Fruit fly (Drosophila melanogaster): Measurements from ENCODE around the gene CG10874.

CG10874 gene

dm6 chr2L:2227316-2227715, 35.1 kb upstream of the CG10874 start:
- TF ChIP-seq CG13204 (GFP tag; optimal IDR thresholded peaks at IDR 0.05) (no peak), Pif1B (GFP tag; optimal IDR thresholded peaks at IDR 0.05) (peak; percentile 76), EcR (GFP tag; optimal IDR thresholded peaks at IDR 0.05) (no peak), rn (GFP tag; IDR thresholded peaks at IDR 0.05) (no peak), fd96Ca (GFP tag; IDR thresholded peaks at IDR 0.05) (peak; percentile 86), CG10348 (GFP tag; IDR thresholded peaks at IDR 0.05) (peak; percentile 54; the same call in 1 of the 2 replicates), CG14655 (GFP tag; optimal IDR thresholded peaks at IDR 0.05) (peak; percentile 76), CG8301 (tag; optimal IDR thresholded peaks at IDR 0.05) (peak; percentile 69), CG8159 (tag; optimal IDR thresholded peaks at IDR 0.05) (peak; percentile 62), CG34367 (tag; optimal IDR thresholded peaks at IDR 0.05) (peak; percentile 60), Snoo (tag; optimal IDR thresholded peaks at IDR 0.05) (peak; percentile 74), CG17806 (tag; optimal IDR thresholded peaks at IDR 0.05) (peak; percentile 72), CG15710 (tag; optimal IDR thresholded peaks at IDR 0.05) (peak; percentile 68), Ets98B (GFP tag; IDR thresholded peaks at IDR 0.05) (peak; percentile 83), Pif1A (GFP tag; optimal IDR thresholded peaks at IDR 0.05) (peak; percentile 85), CG4496 (GFP tag; IDR thresholded peaks at IDR 0.05) (peak; percentile 87), CG12605 (GFP tag; IDR thresholded peaks at IDR 0.05) (peak; percentile 84), D1 (tag; optimal IDR thresholded peaks at IDR 0.05) (no peak), gl (tag; optimal IDR thresholded peaks at IDR 0.05) (no peak), CG9948 (tag; optimal IDR thresholded peaks at IDR 0.05) (peak; percentile 59), CG32121 (GFP tag; IDR thresholded peaks at IDR 0.05) (peak; percentile 82)

- TF ChIP-seq EcR (GFP tag; optimal IDR thresholded peaks at IDR 0.05) (no peak), CG34367 (tag; optimal IDR thresholded peaks at IDR 0.05) (peak; percentile 72), CG15710 (tag; optimal IDR thresholded peaks at IDR 0.05) (peak; percentile 84), Snoo (tag; optimal IDR thresholded peaks at IDR 0.05) (peak; percentile 76), CG10348 (GFP tag; IDR thresholded peaks at IDR 0.05) (no peak), CG14655 (GFP tag; optimal IDR thresholded peaks at IDR 0.05) (peak; percentile 76), fd96Ca (GFP tag; IDR thresholded peaks at IDR 0.05) (peak; percentile 75), Ets98B (GFP tag; IDR thresholded peaks at IDR 0.05) (peak; percentile 68), CG17806 (tag; optimal IDR thresholded peaks at IDR 0.05) (peak; percentile 62), CG8159 (tag; optimal IDR thresholded peaks at IDR 0.05) (peak; percentile 77), CG12605 (GFP tag; IDR thresholded peaks at IDR 0.05) (no peak), rn (GFP tag; IDR thresholded peaks at IDR 0.05) (peak; percentile 58; the same call in 1 of the 2 replicates), CG13204 (GFP tag; optimal IDR thresholded peaks at IDR 0.05) (no peak), CG4496 (GFP tag; IDR thresholded peaks at IDR 0.05) (peak; percentile 85), Pif1B (GFP tag; optimal IDR thresholded peaks at IDR 0.05) (peak; percentile 65), Pif1A (GFP tag; optimal IDR thresholded peaks at IDR 0.05) (peak; percentile 77), CG32121 (GFP tag; IDR thresholded peaks at IDR 0.05) (peak; percentile 85), CG8301 (tag; optimal IDR thresholded peaks at IDR 0.05) (peak; percentile 69), gl (tag; optimal IDR thresholded peaks at IDR 0.05) (peak; percentile 17), CG9948 (tag; optimal IDR thresholded peaks at IDR 0.05) (peak; percentile 56)
Observed at dm6 chr2L:2226259-2227121, 34.3 kb upstream of the CG10874 start, which contains the start of the genes CG15387 and sau. Gene CG15387 (minus strand): TSS chr2L:2226294. Gene sau (plus strand): TSS chr2L:2226342.

- no peak for TF ChIP-seq rn (GFP tag; IDR thresholded peaks at IDR 0.05)
- peak; percentile 11 for TF ChIP-seq Pif1A (GFP tag; optimal IDR thresholded peaks at IDR 0.05)
- no peak; the same call in 2 of the 3 replicates for TF ChIP-seq fd96Ca (GFP tag; IDR thresholded peaks at IDR 0.05)
- TF ChIP-seq D1 (tag; optimal IDR thresholded peaks at IDR 0.05) = no peak
- no peak for TF ChIP-seq CG9948 (tag; optimal IDR thresholded peaks at IDR 0.05)
- peak; percentile 9 for TF ChIP-seq CG8301 (tag; optimal IDR thresholded peaks at IDR 0.05)
- no peak for TF ChIP-seq CG17806 (tag; optimal IDR thresholded peaks at IDR 0.05)
- TF ChIP-seq gl (tag; optimal IDR thresholded peaks at IDR 0.05) = no peak
- no peak for TF ChIP-seq CG34367 (tag; optimal IDR thresholded peaks at IDR 0.05)
- no peak for TF ChIP-seq EcR (GFP tag; optimal IDR thresholded peaks at IDR 0.05)
- 0 out of 3 replicates have a peak, but pooled peaks have one; percentile 21 for TF ChIP-seq CG4496 (GFP tag; IDR thresholded peaks at IDR 0.05)
- TF ChIP-seq CG10348 (GFP tag; IDR thresholded peaks at IDR 0.05) = no peak
- TF ChIP-seq CG32121 (GFP tag; IDR thresholded peaks at IDR 0.05) = no peak
- TF ChIP-seq CG14655 (GFP tag; optimal IDR thresholded peaks at IDR 0.05) = peak; percentile 31
Observed at dm6 chr2L:2222377-2222776, 30.2 kb upstream of the CG10874 start.

dm6 chr2L:2221649-2222150, 29.5 kb upstream of the CG10874 start:
- TF ChIP-seq CG15710 (tag; optimal IDR thresholded peaks at IDR 0.05) = peak; percentile 99
- TF ChIP-seq Snoo (tag; optimal IDR thresholded peaks at IDR 0.05) = peak; percentile 97
- TF ChIP-seq Ets98B (GFP tag; IDR thresholded peaks at IDR 0.05) = peak; percentile 99
- TF ChIP-seq CG17806 (tag; optimal IDR thresholded peaks at IDR 0.05) = peak; percentile 98
- peak; percentile 99 for TF ChIP-seq Pif1B (GFP tag; optimal IDR thresholded peaks at IDR 0.05)
- TF ChIP-seq CG12605 (GFP tag; IDR thresholded peaks at IDR 0.05) = peak; percentile 100
- peak; percentile 96 for TF ChIP-seq CG13204 (GFP tag; optimal IDR thresholded peaks at IDR 0.05)
- peak; percentile 98 for TF ChIP-seq CG9948 (tag; optimal IDR thresholded peaks at IDR 0.05)
- peak; percentile 99 for TF ChIP-seq Pif1A (GFP tag; optimal IDR thresholded peaks at IDR 0.05)
- peak; percentile 99 for TF ChIP-seq rn (GFP tag; IDR thresholded peaks at IDR 0.05)
- peak; percentile 98 for TF ChIP-seq CG10348 (GFP tag; IDR thresholded peaks at IDR 0.05)
- TF ChIP-seq CG14655 (GFP tag; optimal IDR thresholded peaks at IDR 0.05) = peak; percentile 99
- peak; percentile 98 for TF ChIP-seq CG8159 (tag; optimal IDR thresholded peaks at IDR 0.05)
- TF ChIP-seq fd96Ca (GFP tag; IDR thresholded peaks at IDR 0.05) = peak; percentile 99
- peak; percentile 100 for TF ChIP-seq CG4496 (GFP tag; IDR thresholded peaks at IDR 0.05)
- no peak for TF ChIP-seq D1 (tag; optimal IDR thresholded peaks at IDR 0.05)
- TF ChIP-seq CG32121 (GFP tag; IDR thresholded peaks at IDR 0.05) = peak; percentile 99
- TF ChIP-seq EcR (GFP tag; optimal IDR thresholded peaks at IDR 0.05) = peak; percentile 80
- peak; percentile 98 for TF ChIP-seq gl (tag; optimal IDR thresholded peaks at IDR 0.05)
- peak; percentile 99 for TF ChIP-seq CG34367 (tag; optimal IDR thresholded peaks at IDR 0.05)
- peak; percentile 99 for TF ChIP-seq CG8301 (tag; optimal IDR thresholded peaks at IDR 0.05)
